Worm (Caenorhabditis elegans): ENCODE results near the gene larp-1.

larp-1 gene

ce11 chrIII:4984444-4985086, 32.9 kb downstream of the larp-1 start, which contains the start of gene C27F2.7 (continued):
- TF ChIP-seq ztf-26 (tag; optimal IDR thresholded peaks at IDR 0.05) (no peak), rcor-1 (GFP tag; IDR thresholded peaks at IDR 0.05) (peak; percentile 83), K11D2.4 (GFP tag; IDR thresholded peaks at IDR 0.05) (no peak), tlf-1 (GFP tag; optimal IDR thresholded peaks at IDR 0.05) (peak; percentile 60), madf-10 (tag; optimal IDR thresholded peaks at IDR 0.05) (no peak), unc-62 (GFP tag; optimal IDR thresholded peaks at IDR 0.05) (no peak), nfyb-1 (GFP tag; IDR thresholded peaks at IDR 0.05) (peak; percentile 95), dox-1 (GFP tag; IDR thresholded peaks at IDR 0.05) (peak; percentile 84), ztf-18 (tag; optimal IDR thresholded peaks at IDR 0.05) (peak; percentile 46), efl-1 (GFP tag; optimal IDR thresholded peaks at IDR 0.05) (peak; percentile 82), hsf-1 (GFP tag; IDR thresholded peaks at IDR 0.05) (peak; percentile 70), madf-3 (GFP tag; IDR thresholded peaks at IDR 0.05) (peak; percentile 70; the same call in 1 of the 2 replicates), B0336.3 (GFP tag; IDR thresholded peaks at IDR 0.05) (peak; percentile 79), Y95B8A.8 (GFP tag; IDR thresholded peaks at IDR 0.05) (peak; percentile 81), lsl-1 (GFP tag; optimal IDR thresholded peaks at IDR 0.05) (peak; percentile 94), D2030.7 (GFP tag; IDR thresholded peaks at IDR 0.05) (peak; percentile 79), ZK185.1 (tag; optimal IDR thresholded peaks at IDR 0.05; ENCODE audit: poor library complexity, severe bottlenecking) (no peak), C17E4.6 (GFP tag; IDR thresholded peaks at IDR 0.05) (peak; percentile 71; the same call in 1 of the 2 replicates), ceh-91 (GFP tag; IDR thresholded peaks at IDR 0.05) (peak; percentile 91), hrde-1 (tag; optimal IDR thresholded peaks at IDR 0.05; ENCODE audit: borderline replicate concordance) (peak; percentile 29), aptf-2 (GFP tag; conservative IDR thresholded peaks at IDR 0.05) (0 out of 2 replicates have a peak, but pooled peaks have one; percentile 34), hlh-26 (GFP tag; conservative IDR thresholded peaks at IDR 0.05) (no peak), nfya-2 (GFP tag; IDR thresholded peaks at IDR 0.05) (peak; percentile 92), ztf-28 (GFP tag; IDR thresholded peaks at IDR 0.05) (no peak), dpl-1 (GFP tag; optimal IDR thresholded peaks at IDR 0.05) (peak; percentile 47), ekl-4 (GFP tag; IDR thresholded peaks at IDR 0.05) (peak; percentile 66), nhr-179 (tag; optimal IDR thresholded peaks at IDR 0.05) (no peak), Y53G8AR.9 (GFP tag; conservative IDR thresholded peaks at IDR 0.05) (0 out of 2 replicates have a peak, but pooled peaks have one; percentile 57), B0019.2 (GFP tag; conservative IDR thresholded peaks at IDR 0.05) (peak; percentile 68; the same call in 1 of the 2 replicates), hmg-1.2 (GFP tag; IDR thresholded peaks at IDR 0.05) (peak; percentile 48), madf-8 (GFP tag; conservative IDR thresholded peaks at IDR 0.05) (peak; percentile 90), lin-54 (GFP tag; optimal IDR thresholded peaks at IDR 0.05) (peak; percentile 75), F39B2.1 (GFP tag; IDR thresholded peaks at IDR 0.05) (no peak), nhr-80 (tag; optimal IDR thresholded peaks at IDR 0.05) (no peak), him-1 (tag; optimal IDR thresholded peaks at IDR 0.05) (peak; percentile 28)

- TF ChIP-seq ceh-79 (tag; optimal IDR thresholded peaks at IDR 0.05) (no peak), snpc-3.4 (tag; optimal IDR thresholded peaks at IDR 0.05) (no peak), snpc-1.3 (tag; optimal IDR thresholded peaks at IDR 0.05; ENCODE audit: insufficient read depth) (no peak), C17E4.6 (GFP tag; IDR thresholded peaks at IDR 0.05) (no peak), nhr-120 (GFP tag; IDR thresholded peaks at IDR 0.05) (no peak), Y95B8A.8 (GFP tag; IDR thresholded peaks at IDR 0.05) (no peak), F55B11.4 (tag; optimal IDR thresholded peaks at IDR 0.05; ENCODE audit: borderline replicate concordance, insufficient read depth) (no peak), mxl-1 (tag; optimal IDR thresholded peaks at IDR 0.05) (no peak), F37B4.10 (GFP tag; IDR thresholded peaks at IDR 0.05) (no peak), ztf-28 (GFP tag; IDR thresholded peaks at IDR 0.05) (no peak), madf-3 (GFP tag; IDR thresholded peaks at IDR 0.05) (no peak)
Observed at ce11 chrIII:4983961-4984360, 33.5 kb downstream of the larp-1 start.
